Worm (Caenorhabditis elegans) whole organism, L1 larva: Measurements from ENCODE around the gene W08G11.5.

Source experiments
- C04F5.9 ChIP-seq: sonication (generic microtip); optimal IDR thresholded peaks from 2 replicates; lab custom pipeline; 2016; ENCODE audit warnings: missing genetic modification characterization, missing compliant biosample characterization
- F16B12.6 ChIP-seq: fragments of 150-350 bp; optimal IDR thresholded peaks from 2 replicates; lab custom pipeline; 2014; ENCODE audit warnings: missing biosample characterization, missing genetic modification characterization
- aly-2 ChIP-seq: fragments of 150-350 bp; optimal IDR thresholded peaks from 2 replicates; lab custom pipeline; 2014; ENCODE audit warnings: missing biosample characterization, missing genetic modification characterization
- ama-1 ChIP-seq: fragments of 150-350 bp; optimal IDR thresholded peaks from 2 replicates; lab custom pipeline; 2014
- ceh-63 ChIP-seq: fragments of 200-800 bp; sonication (Bioruptor generic); optimal IDR thresholded peaks from 2 replicates; lab custom pipeline; 2018; ENCODE audit warnings: mild to moderate bottlenecking, missing genetic modification characterization, missing compliant biosample characterization
- ceh-82 ChIP-seq, 3 experiments: fragments of 150-350 bp in 1 of 3; sonication (generic microtip) in 2 of 3; optimal IDR thresholded peaks; 2 replicates each; lab custom pipeline; 2014 to 2017; ENCODE audit warnings: missing biosample characterization in 3 of 3, missing genetic modification characterization in 3 of 3
- ceh-88 ChIP-seq: fragments of 200-800 bp; sonication (Bioruptor generic); IDR thresholded peaks from 2 replicates; pipeline ENCODE4 v1.3.6; 2022; ENCODE audit warnings: missing genetic modification characterization, missing compliant biosample characterization
- efl-1 ChIP-seq, 4 experiments: fragments of 150-350 bp; optimal IDR thresholded peaks in 3 of 4; peaks in 1 of 4; 1 replicate in 1 of 4; 2 replicates in 3 of 4; lab custom pipeline; 2014; ENCODE audit warnings: missing biosample characterization in 2 of 4, missing genetic modification characterization in 2 of 4, missing genetic modification reagents in 2 of 4
- elt-3 ChIP-seq, 6 experiments: fragments of 150-350 bp in 1 of 6; sonication (generic microtip); optimal IDR thresholded peaks; 2 replicates each; lab custom pipeline; 2017 to 2018; ENCODE audit warnings: missing biosample characterization in 6 of 6, missing genetic modification characterization in 6 of 6, inconsistent platforms in 1 of 6
- ets-5 ChIP-seq: fragments of 200-800 bp; sonication (Bioruptor generic); IDR thresholded peaks from 2 replicates; pipeline ENCODE4 v1.3.6; 2022; ENCODE audit warnings: missing genetic modification characterization, missing compliant biosample characterization
- fkh-10 ChIP-seq: sonication (generic microtip); optimal IDR thresholded peaks from 2 replicates; lab custom pipeline; 2017; ENCODE audit warnings: missing biosample characterization, missing genetic modification reagents, missing genetic modification characterization
- fos-1 ChIP-seq: fragments of 150-350 bp; optimal IDR thresholded peaks from 2 replicates; lab custom pipeline; 2014; ENCODE audit warnings: missing biosample characterization, missing genetic modification characterization
- grh-1 ChIP-seq: fragments of 200-800 bp; sonication (Bioruptor generic); IDR thresholded peaks from 2 replicates; pipeline ENCODE4 v1.3.6; 2022; ENCODE audit warnings: missing genetic modification reagents, missing genetic modification characterization, missing compliant biosample characterization
- irx-1 ChIP-seq: sonication (generic microtip); optimal IDR thresholded peaks from 2 replicates; lab custom pipeline; 2016; ENCODE audit warnings: missing genetic modification characterization, missing compliant biosample characterization
- isw-1 ChIP-seq: fragments of 200-800 bp; sonication (Bioruptor generic); IDR thresholded peaks from 2 replicates; pipeline ENCODE4 v1.3.6; 2022; ENCODE audit warnings: missing genetic modification characterization, missing compliant biosample characterization
- jun-1 ChIP-seq: fragments of 150-350 bp; optimal IDR thresholded peaks from 2 replicates; lab custom pipeline; 2014; ENCODE audit warnings: missing biosample characterization, missing genetic modification reagents, missing genetic modification characterization
- lin-13 ChIP-seq: fragments of 150-350 bp; optimal IDR thresholded peaks from 2 replicates; lab custom pipeline; 2014; ENCODE audit warnings: missing biosample characterization, missing genetic modification reagents, missing genetic modification characterization
- lin-14 ChIP-seq: fragments of 200-800 bp; sonication (Bioruptor generic); optimal IDR thresholded peaks from 2 replicates; lab custom pipeline; 2018; ENCODE audit warnings: mild to moderate bottlenecking, missing genetic modification characterization, moderate library complexity, missing compliant biosample characterization
- lin-35 ChIP-seq, 2 experiments: fragments of 150-350 bp; optimal IDR thresholded peaks; 2 replicates each; lab custom pipeline; 2014; ENCODE audit warnings: missing biosample characterization in 2 of 2, missing genetic modification characterization in 2 of 2, missing genetic modification reagents in 2 of 2
- lsy-2 ChIP-seq, 2 experiments: fragments of 150-350 bp; optimal IDR thresholded peaks; 2 replicates each; lab custom pipeline; 2014; ENCODE audit warnings: missing biosample characterization in 2 of 2, missing genetic modification characterization in 2 of 2
- mdl-1 ChIP-seq, 2 experiments: fragments of 150-350 bp; optimal IDR thresholded peaks; 2 replicates each; lab custom pipeline; 2014 to 2017; ENCODE audit warnings: missing biosample characterization in 2 of 2, missing genetic modification characterization in 2 of 2, inconsistent platforms in 1 of 2
- nhr-19 ChIP-seq: fragments of 200-800 bp; sonication (Bioruptor generic); conservative IDR thresholded peaks from 2 replicates; pipeline ENCODE4 v1.3.6; 2022; ENCODE audit warnings: missing genetic modification characterization, missing compliant biosample characterization
- nhr-47 ChIP-seq: sonication (generic microtip); optimal IDR thresholded peaks from 2 replicates; lab custom pipeline; 2016; ENCODE audit warnings: mild to moderate bottlenecking, missing genetic modification characterization, moderate library complexity, missing compliant biosample characterization
- nhr-71 ChIP-seq: sonication (generic microtip); optimal IDR thresholded peaks from 2 replicates; lab custom pipeline; 2016; ENCODE audit warnings: mild to moderate bottlenecking, missing genetic modification characterization, moderate library complexity, missing compliant biosample characterization
- nhr-77 ChIP-seq: fragments of 150-350 bp; optimal IDR thresholded peaks from 2 replicates; lab custom pipeline; 2014; ENCODE audit warnings: missing biosample characterization, missing genetic modification characterization
- nhr-84 ChIP-seq: sonication (generic microtip); optimal IDR thresholded peaks from 2 replicates; lab custom pipeline; 2017; ENCODE audit warnings: missing biosample characterization, missing genetic modification characterization
- nhr-90 ChIP-seq: sonication (generic microtip); optimal IDR thresholded peaks from 2 replicates; lab custom pipeline; 2016; ENCODE audit warnings: mild to moderate bottlenecking, missing genetic modification characterization, missing compliant biosample characterization; ENCODE audit not compliant: poor library complexity
- pag-3 ChIP-seq: sonication (generic microtip); optimal IDR thresholded peaks from 2 replicates; lab custom pipeline; 2017; ENCODE audit warnings: missing genetic modification characterization, mild to moderate bottlenecking, missing compliant biosample characterization, antibody characterized with exemption, borderline replicate concordance; ENCODE audit not compliant: insufficient read depth
- rnt-1 ChIP-seq: sonication (generic microtip); optimal IDR thresholded peaks from 2 replicates; lab custom pipeline; 2016; ENCODE audit warnings: mild to moderate bottlenecking, missing genetic modification characterization, moderate library complexity, missing compliant biosample characterization
- skn-1 ChIP-seq: fragments of 150-350 bp; optimal IDR thresholded peaks from 2 replicates; lab custom pipeline; 2014; ENCODE audit warnings: missing biosample characterization, missing genetic modification characterization
- sox-4 ChIP-seq: sonication (generic microtip); optimal IDR thresholded peaks from 2 replicates; lab custom pipeline; 2016; ENCODE audit warnings: missing genetic modification characterization, missing compliant biosample characterization
- sup-37 ChIP-seq: fragments of 200-800 bp; sonication (Bioruptor generic); optimal IDR thresholded peaks from 2 replicates; lab custom pipeline; 2018; ENCODE audit warnings: mild to moderate bottlenecking, missing genetic modification characterization, missing compliant biosample characterization
- unc-130 ChIP-seq: fragments of 150-350 bp; optimal IDR thresholded peaks from 2 replicates; lab custom pipeline; 2017; ENCODE audit warnings: missing biosample characterization, missing genetic modification characterization, inconsistent platforms
- xbp-1 ChIP-seq: sonication (generic microtip); optimal IDR thresholded peaks from 2 replicates; lab custom pipeline; 2016; ENCODE audit warnings: missing genetic modification characterization, missing compliant biosample characterization
- zip-4 ChIP-seq: fragments of 200-800 bp; sonication (Bioruptor generic); optimal IDR thresholded peaks from 2 replicates; lab custom pipeline; 2018; ENCODE audit warnings: mild to moderate bottlenecking, missing genetic modification characterization, moderate library complexity, missing compliant biosample characterization
- ztf-11 ChIP-seq, 2 experiments: sonication (generic microtip); optimal IDR thresholded peaks; 2 replicates each; lab custom pipeline; 2016 to 2017; ENCODE audit warnings: missing genetic modification characterization in 2 of 2, missing biosample characterization in 1 of 2, missing compliant biosample characterization in 1 of 2

The W08G11.5 gene

DNA sequence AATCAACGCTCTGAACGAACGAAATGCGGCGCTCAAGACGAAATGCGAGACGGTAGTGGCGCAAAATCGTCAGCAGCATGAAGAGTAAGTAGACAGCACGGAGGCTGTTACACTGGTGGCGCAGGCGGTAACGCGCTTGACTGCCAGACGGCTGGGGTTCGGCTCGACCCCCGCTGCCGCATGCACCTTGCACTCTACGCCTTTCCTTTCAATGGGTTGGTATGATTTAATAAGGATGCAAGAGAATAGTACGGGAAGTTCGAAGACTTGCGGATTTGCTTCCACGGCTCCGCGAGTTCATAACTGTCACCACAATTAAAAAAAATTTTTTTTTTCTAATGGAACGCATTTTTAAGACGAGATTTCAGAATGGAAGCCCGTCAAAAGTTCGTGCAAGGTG is 23.7 kb upstream of the W08G11.5 start (continued):
- TF ChIP-seq unc-130 (tag; lab: Kevin White, UChicago) (peak; percentile 53), lin-35 (GFP tag; optimal IDR thresholded peaks at IDR 0.05; lab: Kevin White, UChicago) (peak; percentile 61 to 86), ceh-88 (GFP tag; lab: Robert Waterston, UW) (no peak), nhr-19 (GFP tag; lab: Robert Waterston, UW) (peak; percentile 75), nhr-47 (tag; lab: Kevin White, UChicago) (peak; percentile 83), lsy-2 (tag; optimal IDR thresholded peaks at IDR 0.05; lab: Kevin White, UChicago) (peak; percentile 44 to 45), fos-1 (peak; percentile 20), sup-37 (GFP tag; lab: Kevin White, UChicago) (peak; percentile 18), F16B12.6 (tag; lab: Kevin White, UChicago) (peak; percentile 7), ceh-63 (no peak), jun-1 (tag; lab: Kevin White, UChicago) (peak; percentile 10), ztf-11 (tag; optimal IDR thresholded peaks at IDR 0.05; lab: Kevin White, UChicago) (peak in 1 of 2 experiments; percentile 50), aly-2 (peak; percentile 22), C04F5.9 (tag; lab: Kevin White, UChicago) (peak; percentile 20), nhr-90 (tag; lab: Kevin White, UChicago) (peak; percentile 88), ama-1 (lab: Kevin White, UChicago) (no peak), lin-14 (no peak), xbp-1 (peak; percentile 47), isw-1 (GFP tag; lab: Robert Waterston, UW) (peak; percentile 7; the same call in 1 of the 2 replicates), lin-13 (GFP tag; lab: Kevin White, UChicago) (no peak), elt-3 (tag; optimal IDR thresholded peaks at IDR 0.05; lab: Kevin White, UChicago) (peak in 1 of 6 experiments; percentile 32), nhr-77 (tag; lab: Kevin White, UChicago) (peak; percentile 37), mdl-1 (tag; optimal IDR thresholded peaks at IDR 0.05; lab: Kevin White, UChicago) (peak in 1 of 2 experiments; percentile 63), irx-1 (tag; lab: Kevin White, UChicago) (peak; percentile 65)
- TF ChIP-seq, all 84 proteins: peak for 42

DNA sequence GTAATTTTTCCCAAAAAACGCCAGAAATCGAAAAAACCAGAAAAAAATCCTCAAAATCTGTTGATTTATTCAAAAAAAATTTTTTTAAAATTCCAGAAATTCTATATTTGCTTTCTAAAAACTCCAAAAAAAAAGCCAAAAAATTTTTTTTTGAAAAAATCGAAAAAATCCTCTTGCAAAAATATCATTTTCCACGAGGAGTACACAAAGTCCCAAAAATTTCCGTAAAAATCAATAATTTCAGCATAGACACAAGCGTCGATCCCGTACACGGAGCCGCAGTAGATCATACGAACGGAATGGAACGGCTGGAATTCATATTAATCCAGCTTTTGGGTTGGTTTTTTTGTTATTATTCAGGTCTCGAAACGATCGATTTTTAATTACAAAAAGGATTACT is 21.8 kb upstream of the W08G11.5 start:
- TF ChIP-seq lsy-2 (tag; optimal IDR thresholded peaks at IDR 0.05; lab: Kevin White, UChicago) (no peak), efl-1 (optimal IDR thresholded peaks at IDR 0.05; lab: Kevin White, UChicago) (no peak), efl-1 (GFP tag; optimal IDR thresholded peaks at IDR 0.05 in 1 of 2; lab: Kevin White, UChicago) (peak in 1 of 2 experiments; percentile 55)

DNA sequence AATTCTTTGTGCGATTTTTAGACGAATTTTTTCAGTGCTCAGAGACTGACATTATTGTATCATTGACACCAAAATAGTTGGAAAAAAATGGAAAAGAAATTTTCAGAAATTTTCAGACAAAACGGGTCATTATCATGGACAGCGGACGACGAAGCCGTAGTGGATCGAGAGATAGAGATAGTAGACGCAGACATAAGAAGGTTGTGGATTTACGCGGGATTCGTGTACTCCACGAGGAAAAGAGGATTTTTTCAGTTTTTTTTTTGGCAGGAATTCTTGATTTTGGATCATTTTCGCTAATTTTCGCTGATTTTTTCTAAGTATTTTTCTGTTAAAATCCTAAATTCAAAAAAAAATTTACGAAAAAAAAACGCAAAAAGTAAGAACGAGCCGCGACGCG is 21.3 kb upstream of the W08G11.5 start, which contains the start of gene W08G11.3:
TSS of gene W08G11.3 (plus strand) at position 107 of the 400 bp plus-strand sequence.
- TF ChIP-seq pag-3 (tag; lab: Kevin White, UChicago) = no peak
- no peak for TF ChIP-seq ceh-63
- no peak for TF ChIP-seq skn-1
- peak; percentile 40 for TF ChIP-seq aly-2
- TF ChIP-seq grh-1 = no peak
- no peak for TF ChIP-seq zip-4 (GFP tag; lab: Kevin White, UChicago)
- TF ChIP-seq rnt-1 = no peak
- no peak for TF ChIP-seq jun-1 (tag; lab: Kevin White, UChicago)
- TF ChIP-seq mdl-1 (tag; optimal IDR thresholded peaks at IDR 0.05; lab: Kevin White, UChicago) = no peak
- TF ChIP-seq nhr-71 (tag; lab: Kevin White, UChicago) = peak; percentile 2
- TF ChIP-seq sox-4 = no peak
- TF ChIP-seq ceh-82 (tag; optimal IDR thresholded peaks at IDR 0.05; lab: Kevin White, UChicago) = peak in 1 of 3 experiments; percentile 2
- no peak for TF ChIP-seq fkh-10
- TF ChIP-seq nhr-84 (tag; lab: Kevin White, UChicago) = no peak
- no peak for TF ChIP-seq elt-3 (tag; optimal IDR thresholded peaks at IDR 0.05; lab: Kevin White, UChicago)
- TF ChIP-seq ztf-11 (tag; optimal IDR thresholded peaks at IDR 0.05; lab: Kevin White, UChicago) = no peak
- TF ChIP-seq isw-1 (GFP tag; lab: Robert Waterston, UW) = no peak
- no peak for TF ChIP-seq ets-5 (GFP tag; lab: Robert Waterston, UW)
- no peak for TF ChIP-seq ceh-88 (GFP tag; lab: Robert Waterston, UW)
- TF ChIP-seq, all 84 proteins: peak for 3
